Fruit fly (Drosophila melanogaster) whole organism, embryonic: Measurements from ENCODE around the gene CG13028.

ENCODE experiments used
- ash1 ChIP-seq: fragments of 200-800 bp; sonication (Bioruptor generic); optimal IDR thresholded peaks from 2 replicates; lab custom pipeline; 2018; ENCODE audit warnings: missing biosample characterization, mild to moderate bottlenecking, missing genetic modification characterization
- run ChIP-seq: fragments of 200-800 bp; sonication (Bioruptor generic); optimal IDR thresholded peaks from 3 replicates; lab custom pipeline; 2018; ENCODE audit warnings: missing biosample characterization, mild to moderate bottlenecking, missing genetic modification characterization

- no peak for TF ChIP-seq ash1 (GFP tag; lab: Kevin White, UChicago)
- no peak for TF ChIP-seq run
Measured at dm6 chr3L:16884037-16884436, 39.0 kb upstream of the CG13028 start.
